Fruit fly (Drosophila melanogaster) whole organism, wandering third instar larva: Measurements from ENCODE around the gene CG13384.

Source experiments
- GATAd ChIP-seq: sonication (Bioruptor generic); optimal IDR thresholded peaks from 2 replicates; lab custom pipeline; 2016; ENCODE audit warnings: missing biosample characterization, missing genetic modification characterization
- Mio ChIP-seq: sonication (Bioruptor generic); optimal IDR thresholded peaks from 2 replicates; lab custom pipeline; 2016; ENCODE audit warnings: missing biosample characterization, missing genetic modification characterization
- Myc ChIP-seq: fragments of >200 bp; optimal IDR thresholded peaks from 2 replicates; lab custom pipeline; 2017
- OdsH ChIP-seq: fragments of 200-800 bp; sonication (Bioruptor generic); optimal IDR thresholded peaks from 2 replicates; lab custom pipeline; 2016; ENCODE audit warnings: missing biosample characterization, mild to moderate bottlenecking, missing genetic modification characterization
- Vsx2 ChIP-seq: fragments of 200-300, 225-300 bp; sonication (Bioruptor generic); optimal IDR thresholded peaks from 2 replicates; lab custom pipeline; 2018; ENCODE audit warnings: missing biosample characterization, missing genetic modification characterization; ENCODE audit not compliant: partially characterized antibody
- br ChIP-seq: fragments of 200-800 bp; sonication (Bioruptor generic); optimal IDR thresholded peaks from 2 replicates; lab custom pipeline; 2016; ENCODE audit warnings: missing biosample characterization, missing genetic modification characterization
- dmrt93B ChIP-seq: fragments of 200-800 bp; sonication (Bioruptor generic); optimal IDR thresholded peaks from 2 replicates; lab custom pipeline; 2018; ENCODE audit warnings: missing biosample characterization, mild to moderate bottlenecking, missing genetic modification characterization
- foxo ChIP-seq, 2 experiments: fragments of 200-800 bp; sonication (Bioruptor generic); optimal IDR thresholded peaks; 2 replicates in 1 of 2; 3 replicates in 1 of 2; lab custom pipeline; 2016 to 2017; ENCODE audit warnings: missing biosample characterization in 2 of 2, missing genetic modification characterization in 2 of 2
- h ChIP-seq: fragments of 200-800 bp; sonication (Bioruptor generic); optimal IDR thresholded peaks from 3 replicates; lab custom pipeline; 2016; ENCODE audit warnings: missing biosample characterization, mild to moderate bottlenecking, missing genetic modification characterization
- pan ChIP-seq: fragments of >200 bp; optimal IDR thresholded peaks from 2 replicates; lab custom pipeline; 2017
- psq ChIP-seq: fragments of 200-800 bp; sonication (Bioruptor generic); optimal IDR thresholded peaks from 3 replicates; lab custom pipeline; 2017; ENCODE audit warnings: missing biosample characterization, mild to moderate bottlenecking, missing genetic modification characterization, moderate library complexity
- usp ChIP-seq: fragments of >200 bp; optimal IDR thresholded peaks from 2 replicates; lab custom pipeline; 2017; ENCODE audit warnings: missing biosample characterization, missing genetic modification characterization

dm6 chr2L:8362955-8363285 is 21.3 kb upstream of the CG13384 start:
- TF ChIP-seq Vsx2 (GFP tag; lab: Kevin White, UChicago), result no peak
- TF ChIP-seq OdsH (GFP tag; lab: Kevin White, UChicago), result no peak
- no peak for TF ChIP-seq pan
- no peak for TF ChIP-seq foxo (GFP tag; optimal IDR thresholded peaks at IDR 0.05; lab: Kevin White, UChicago)
- no peak for TF ChIP-seq psq (GFP tag; lab: Kevin White, UChicago)
- no peak for TF ChIP-seq dmrt93B (GFP tag; lab: Kevin White, UChicago)
- TF ChIP-seq usp (GFP tag; lab: Kevin White, UChicago), result no peak
- TF ChIP-seq h (GFP tag; lab: Kevin White, UChicago), result no peak
- no peak for TF ChIP-seq br (GFP tag; lab: Kevin White, UChicago)
- TF ChIP-seq Mio (GFP tag; lab: Kevin White, UChicago), result no peak
- no peak for TF ChIP-seq GATAd (GFP tag; lab: Kevin White, UChicago)
- no peak for TF ChIP-seq Myc
